Worm (Caenorhabditis elegans): ENCODE results near the gene srp-7.

DNA sequence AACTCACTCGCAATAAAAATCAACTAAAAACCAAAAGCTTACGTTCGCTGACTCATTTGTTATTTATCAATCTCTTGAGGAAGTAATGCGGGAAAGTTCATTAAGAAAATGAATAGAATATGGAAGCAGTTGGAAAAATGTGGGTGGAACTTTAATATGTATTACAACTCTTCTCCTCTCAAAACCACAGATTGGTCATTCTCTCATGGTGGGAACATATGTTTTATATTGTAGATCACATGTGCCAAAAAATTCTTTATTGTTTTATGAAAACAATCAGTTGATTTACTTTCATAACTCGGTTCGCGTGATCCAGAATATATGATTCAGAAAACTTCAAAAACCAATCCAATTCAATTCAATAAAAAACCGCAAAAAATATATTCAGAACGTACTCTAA is 7.2 kb upstream of the srp-7 start:
- TF ChIP-seq ama-1 (optimal IDR thresholded peaks at IDR 0.05) (no peak), B0310.2 (tag; optimal IDR thresholded peaks at IDR 0.05) (no peak), hmbx-1 (tag; optimal IDR thresholded peaks at IDR 0.05) (no peak), hnd-1 (tag; optimal IDR thresholded peaks at IDR 0.05) (no peak), tbx-37 (GFP tag; conservative IDR thresholded peaks at IDR 0.05) (no peak), aly-1 (tag; optimal IDR thresholded peaks at IDR 0.05) (no peak), F13C5.2 (tag; optimal IDR thresholded peaks at IDR 0.05) (no peak), pes-1 (GFP tag; IDR thresholded peaks at IDR 0.05) (no peak), sea-1 (GFP tag; conservative IDR thresholded peaks at IDR 0.05) (no peak), hmg-4 (GFP tag; optimal IDR thresholded peaks at IDR 0.05) (no peak), ets-7 (tag; optimal IDR thresholded peaks at IDR 0.05) (no peak), ceh-36 (tag; optimal IDR thresholded peaks at IDR 0.05) (no peak)

Data from whole organism, early embryonic.